Worm (Caenorhabditis elegans): ENCODE measurements around the gene C09F9.2.

ce11 chrII:14706479-14706878 lies 1.2 kb downstream of the C09F9.2 start:
- TF ChIP-seq nhr-12 (tag; optimal IDR thresholded peaks at IDR 0.05) (no peak), lsy-2 (tag; optimal IDR thresholded peaks at IDR 0.05) (no peak), elt-1 (tag; optimal IDR thresholded peaks at IDR 0.05; ENCODE audit: borderline replicate concordance, insufficient read depth) (no peak), nhr-237 (tag; optimal IDR thresholded peaks at IDR 0.05) (no peak), nhr-76 (tag; optimal IDR thresholded peaks at IDR 0.05) (no peak), nhr-28 (tag; optimal IDR thresholded peaks at IDR 0.05) (no peak), nhr-2 (tag; optimal IDR thresholded peaks at IDR 0.05) (no peak), bed-3 (GFP tag; optimal IDR thresholded peaks at IDR 0.05) (no peak), cnd-1 (tag; optimal IDR thresholded peaks at IDR 0.05) (no peak), snpc-4 (tag; optimal IDR thresholded peaks at IDR 0.05) (no peak), ces-1 (GFP tag; optimal IDR thresholded peaks at IDR 0.05) (no peak), blmp-1 (tag; optimal IDR thresholded peaks at IDR 0.05) (no peak)

All from whole organism, mixed stage, embryonic.